Worm (Caenorhabditis elegans) whole organism, L4 larva: ENCODE measurements around the gene cyp-13B2.
A peak's percentile ranks its signal among the peaks of the same experiment; 100 is the strongest.
"Not testable (repeated sequence)": the region's sequence is repeated elsewhere in the genome, so short reads cannot be mapped to it uniquely, and the experiment has no call there.

Source experiments
- F26F4.8 ChIP-seq: fragments of 200-800 bp; sonication (Bioruptor generic); conservative IDR thresholded peaks from 2 replicates; pipeline ENCODE4 v1.3.6; 2022; ENCODE audit warnings: missing genetic modification characterization, missing compliant biosample characterization
- T20F7.1 ChIP-seq: fragments of 200-800 bp; sonication (Bioruptor generic); optimal IDR thresholded peaks from 2 replicates; lab custom pipeline; 2018; ENCODE audit warnings: mild to moderate bottlenecking, missing genetic modification characterization, missing compliant biosample characterization
- T26A8.4 ChIP-seq: fragments of 200-800 bp; sonication (Bioruptor generic); IDR thresholded peaks from 2 replicates; pipeline ENCODE4 v1.3.6; 2022; ENCODE audit warnings: missing genetic modification characterization, missing compliant biosample characterization
- Y75B8A.6 ChIP-seq: fragments of 200-800 bp; sonication (Bioruptor generic); IDR thresholded peaks from 2 replicates; pipeline ENCODE4 v1.3.6; 2022; ENCODE audit warnings: missing genetic modification reagents, missing genetic modification characterization, missing compliant biosample characterization
- ZK546.5 ChIP-seq, 2 experiments: sonication (generic microtip); optimal IDR thresholded peaks; 2 replicates each; lab custom pipeline; 2017; ENCODE audit warnings: missing biosample characterization in 2 of 2, missing genetic modification characterization in 2 of 2
- ama-1 ChIP-seq: fragments of 150-350 bp; optimal IDR thresholded peaks from 2 replicates; lab custom pipeline; 2014; ENCODE audit warnings: inconsistent platforms, mixed read lengths
- ceh-28 ChIP-seq: fragments of 150-350 bp; optimal IDR thresholded peaks from 2 replicates; lab custom pipeline; 2014; ENCODE audit warnings: missing biosample characterization, missing genetic modification reagents, missing genetic modification characterization
- ces-1 ChIP-seq: fragments of 150-350 bp; sonication (generic microtip); optimal IDR thresholded peaks from 4 replicates; lab custom pipeline; 2014; ENCODE audit warnings: missing biosample characterization, missing genetic modification reagents, missing genetic modification characterization
- cey-2 ChIP-seq: sonication (generic microtip); optimal IDR thresholded peaks from 3 replicates; lab custom pipeline; 2017; ENCODE audit warnings: missing genetic modification characterization, mild to moderate bottlenecking, missing compliant biosample characterization, antibody characterized with exemption, borderline replicate concordance; ENCODE audit not compliant: insufficient read depth
- daf-16 ChIP-seq, 3 experiments: sonication (generic microtip); optimal IDR thresholded peaks; 2 replicates each; lab custom pipeline; 2016 to 2017; ENCODE audit warnings: missing genetic modification characterization in 3 of 3, missing genetic modification reagents in 3 of 3, mild to moderate bottlenecking in 2 of 3, missing compliant biosample characterization in 2 of 3, missing biosample characterization in 1 of 3, moderate library complexity in 1 of 3
- dmd-6 ChIP-seq: fragments of 200-800 bp; sonication (Bioruptor generic); IDR thresholded peaks from 2 replicates; pipeline ENCODE4 v1.3.6; 2022; ENCODE audit warnings: missing genetic modification reagents, missing genetic modification characterization, missing compliant biosample characterization
- dmd-8 ChIP-seq: fragments of 200-800 bp; sonication (Bioruptor generic); IDR thresholded peaks from 2 replicates; pipeline ENCODE4 v1.3.6; 2022; ENCODE audit warnings: missing genetic modification characterization, missing compliant biosample characterization
- dmd-9 ChIP-seq: fragments of 200-800 bp; sonication (Bioruptor generic); IDR thresholded peaks from 2 replicates; pipeline ENCODE4 v1.3.6; 2022; ENCODE audit warnings: missing genetic modification reagents, missing genetic modification characterization, missing compliant biosample characterization
- dpl-1 ChIP-seq: fragments of 150-350 bp; optimal IDR thresholded peaks from 2 replicates; lab custom pipeline; 2014; ENCODE audit warnings: missing biosample characterization, missing genetic modification reagents, missing genetic modification characterization
- duxl-1 ChIP-seq: sonication (generic microtip); optimal IDR thresholded peaks from 2 replicates; lab custom pipeline; 2016; ENCODE audit warnings: mild to moderate bottlenecking, missing genetic modification characterization, moderate library complexity, missing compliant biosample characterization; ENCODE audit not compliant: poor library complexity
- dve-1 ChIP-seq: sonication (generic microtip); optimal IDR thresholded peaks from 2 replicates; lab custom pipeline; 2017; ENCODE audit warnings: antibody characterized with exemption, mild to moderate bottlenecking, missing genetic modification characterization, missing compliant biosample characterization; ENCODE audit not compliant: insufficient read depth
- hif-1 ChIP-seq, 2 experiments: sonication (generic microtip); optimal IDR thresholded peaks; 2 replicates each; lab custom pipeline; 2016 to 2017; ENCODE audit warnings: missing compliant biosample characterization in 2 of 2, missing genetic modification characterization in 2 of 2, missing genetic modification reagents in 2 of 2, missing genotype in 2 of 2, mild to moderate bottlenecking in 1 of 2
- hlh-11 ChIP-seq: fragments of 200-800 bp; sonication (Bioruptor generic); optimal IDR thresholded peaks from 2 replicates; lab custom pipeline; 2018; ENCODE audit warnings: mild to moderate bottlenecking, missing genetic modification characterization, missing compliant biosample characterization
- hlh-30 ChIP-seq: sonication (generic microtip); optimal IDR thresholded peaks from 2 replicates; lab custom pipeline; 2017; ENCODE audit warnings: antibody characterized with exemption, mild to moderate bottlenecking, missing genetic modification characterization, missing compliant biosample characterization; ENCODE audit not compliant: insufficient read depth
- lin-1 ChIP-seq: fragments of 200-800 bp; sonication (Bioruptor generic); IDR thresholded peaks from 2 replicates; pipeline ENCODE4 v1.3.6; 2022; ENCODE audit warnings: missing genetic modification reagents, missing genetic modification characterization, missing compliant biosample characterization
- lir-3 ChIP-seq: sonication (generic microtip); optimal IDR thresholded peaks from 2 replicates; lab custom pipeline; 2016; ENCODE audit warnings: mild to moderate bottlenecking, missing genetic modification characterization, missing compliant biosample characterization
- lsy-2 ChIP-seq, 2 experiments: fragments of 150-350 bp in 1 of 2; sonication (generic microtip) in 1 of 2; optimal IDR thresholded peaks; 2 replicates each; lab custom pipeline; 2014 to 2017; ENCODE audit warnings: missing biosample characterization in 2 of 2, missing genetic modification characterization in 2 of 2
- madf-5 ChIP-seq, 2 experiments: fragments of 200-800 bp; sonication (Bioruptor generic); IDR thresholded peaks; 2 replicates each; pipeline ENCODE4 v1.3.6; 2022; ENCODE audit warnings: missing compliant biosample characterization in 2 of 2, missing genetic modification characterization in 2 of 2
- madf-9 ChIP-seq: fragments of 200-800 bp; sonication (Bioruptor generic); conservative IDR thresholded peaks from 2 replicates; pipeline ENCODE4 v1.3.6; 2022; ENCODE audit warnings: missing genetic modification reagents, missing genetic modification characterization, missing compliant biosample characterization
- mdl-1 ChIP-seq, 2 experiments: fragments of 150-350 bp in 1 of 2; sonication (generic microtip) in 1 of 2; optimal IDR thresholded peaks; 2 replicates each; lab custom pipeline; 2014 to 2017; ENCODE audit warnings: missing biosample characterization in 2 of 2, missing genetic modification characterization in 2 of 2
- mdt-29 ChIP-seq: fragments of 200-800 bp; sonication (Bioruptor generic); IDR thresholded peaks from 2 replicates; pipeline ENCODE4 v1.3.6; 2022; ENCODE audit warnings: missing genetic modification reagents, missing genetic modification characterization, missing compliant biosample characterization
- nhr-10 ChIP-seq: fragments of 150-350 bp; optimal IDR thresholded peaks from 2 replicates; lab custom pipeline; 2014; ENCODE audit warnings: missing biosample characterization, missing genetic modification characterization
- nhr-237 ChIP-seq: sonication (generic microtip); optimal IDR thresholded peaks from 2 replicates; lab custom pipeline; 2017; ENCODE audit warnings: missing biosample characterization, missing genetic modification characterization
- nhr-28 ChIP-seq: fragments of 150-350 bp; optimal IDR thresholded peaks from 2 replicates; lab custom pipeline; 2014; ENCODE audit warnings: missing biosample characterization, missing genetic modification characterization
- nhr-42 ChIP-seq: fragments of 200-800 bp; sonication (Bioruptor generic); IDR thresholded peaks from 2 replicates; pipeline ENCODE4 v1.3.6; 2022; ENCODE audit warnings: missing genetic modification characterization, missing compliant biosample characterization
- pha-4 ChIP-seq, 2 experiments: fragments of 150-350 bp in 1 of 2; fragments of 200-800 bp in 1 of 2; sonication (Bioruptor generic) in 1 of 2; IDR thresholded peaks in 1 of 2; optimal IDR thresholded peaks in 1 of 2; 2 replicates each; pipeline versions ENCODE4 v1.3.6 to Lab custom; 2014 to 2022; ENCODE audit warnings: missing genetic modification characterization in 2 of 2, missing genetic modification reagents in 2 of 2, missing biosample characterization in 1 of 2, missing compliant biosample characterization in 1 of 2
- php-3 ChIP-seq: fragments of 200-800 bp; sonication (Bioruptor generic); IDR thresholded peaks from 2 replicates; pipeline ENCODE4 v1.3.6; 2022; ENCODE audit warnings: missing genetic modification reagents, missing genetic modification characterization, missing compliant biosample characterization
- pqm-1 ChIP-seq: sonication (generic microtip); optimal IDR thresholded peaks from 2 replicates; lab custom pipeline; 2017; ENCODE audit warnings: missing biosample characterization, missing genetic modification characterization
- spr-1 ChIP-seq: sonication (generic microtip); optimal IDR thresholded peaks from 2 replicates; lab custom pipeline; 2016; ENCODE audit warnings: mild to moderate bottlenecking, missing genetic modification characterization, missing compliant biosample characterization
- spr-3 ChIP-seq: fragments of 200-800 bp; sonication (Bioruptor generic); optimal IDR thresholded peaks from 2 replicates; lab custom pipeline; 2018; ENCODE audit warnings: mild to moderate bottlenecking, missing genetic modification characterization, missing compliant biosample characterization
- unc-62 ChIP-seq, 3 experiments: fragments of 150-350 bp in 1 of 3; sonication (generic microtip); optimal IDR thresholded peaks in 2 of 3; peaks in 1 of 3; 1 replicate in 1 of 3; 2 replicates in 2 of 3; lab custom pipeline; 2014 to 2017; ENCODE audit warnings: missing biosample characterization in 3 of 3, missing genetic modification characterization in 3 of 3, missing genetic modification reagents in 3 of 3, missing genotype in 1 of 3

Gene cyp-13B2

ce11 chrX:14206321-14206720 lies 19.1 kb upstream of the cyp-13B2 start:
- TF ChIP-seq lsy-2 (tag; optimal IDR thresholded peaks at IDR 0.05; lab: Kevin White, UChicago) (no peak), pqm-1 (tag; lab: Kevin White, UChicago) (peak; percentile 64), dmd-6 (GFP tag; lab: Robert Waterston, UW) (peak; percentile 48; the same call in 1 of the 2 replicates), nhr-237 (tag; lab: Kevin White, UChicago) (no peak), dve-1 (tag; lab: Kevin White, UChicago) (peak; percentile 36), lin-1 (GFP tag; lab: Robert Waterston, UW) (peak; percentile 41; the same call in 1 of the 2 replicates), mdl-1 (tag; optimal IDR thresholded peaks at IDR 0.05; lab: Kevin White, UChicago) (no peak), duxl-1 (tag; lab: Kevin White, UChicago) (no peak), daf-16 (GFP tag; optimal IDR thresholded peaks at IDR 0.05; lab: Kevin White, UChicago) (no peak), daf-16 (tag; optimal IDR thresholded peaks at IDR 0.05; lab: Kevin White, UChicago) (peak; percentile 69), hlh-11 (tag; lab: Kevin White, UChicago) (peak; percentile 42), nhr-10 (no peak), nhr-28 (tag; lab: Kevin White, UChicago) (peak; percentile 53)

- TF ChIP-seq php-3 (GFP tag; lab: Robert Waterston, UW) (peak; percentile 97), duxl-1 (tag; lab: Kevin White, UChicago) (no peak), dmd-8 (GFP tag; lab: Robert Waterston, UW) (no peak), dpl-1 (GFP tag; lab: Kevin White, UChicago) (no peak), mdl-1 (tag; optimal IDR thresholded peaks at IDR 0.05; lab: Kevin White, UChicago) (no peak), cey-2 (tag; lab: Kevin White, UChicago) (no peak), hlh-30 (tag; lab: Kevin White, UChicago) (peak; percentile 61), spr-1 (tag; lab: Kevin White, UChicago) (no peak), pqm-1 (tag; lab: Kevin White, UChicago) (peak; percentile 50), nhr-237 (tag; lab: Kevin White, UChicago) (no peak), nhr-42 (no peak), hlh-11 (tag; lab: Kevin White, UChicago) (peak; percentile 68), spr-3 (GFP tag; lab: Kevin White, UChicago) (no peak), unc-62 (GFP tag; optimal IDR thresholded peaks at IDR 0.05 in 1 of 2; lab: Kevin White, UChicago) (peak in 1 of 2 experiments; percentile 92), unc-62 (tag; optimal IDR thresholded peaks at IDR 0.05; lab: Kevin White, UChicago) (no peak), madf-5 (GFP tag; IDR thresholded peaks at IDR 0.05; lab: Robert Waterston, UW) (no peak), lir-3 (tag; lab: Kevin White, UChicago) (no peak), nhr-28 (tag; lab: Kevin White, UChicago) (peak; percentile 49), T26A8.4 (no peak), daf-16 (GFP tag; optimal IDR thresholded peaks at IDR 0.05; lab: Kevin White, UChicago) (no peak), daf-16 (tag; optimal IDR thresholded peaks at IDR 0.05; lab: Kevin White, UChicago) (peak; percentile 36), dve-1 (tag; lab: Kevin White, UChicago) (peak; percentile 19), dmd-6 (GFP tag; lab: Robert Waterston, UW) (peak; percentile 30; the same call in 1 of the 2 replicates), T20F7.1 (GFP tag; lab: Kevin White, UChicago) (no peak)
Measured at ce11 chrX:14207942-14208341, 17.4 kb upstream of the cyp-13B2 start, which contains the start of gene ceh-37. TSS of gene ceh-37 (minus strand) at chrX:14208000.

- 0 out of 2 replicates have a peak, but pooled peaks have one; percentile 42 for TF ChIP-seq F26F4.8 (GFP tag; lab: Robert Waterston, UW)
- TF ChIP-seq pha-4 (GFP tag; IDR thresholded peaks at IDR 0.05; lab: Robert Waterston, UW) = peak; percentile 70; the same call in 1 of the 2 replicates
- not testable (repeated sequence) for TF ChIP-seq pha-4, daf-16 (tag; optimal IDR thresholded peaks at IDR 0.05; lab: Kevin White, UChicago)
- TF ChIP-seq dmd-6 (GFP tag; lab: Robert Waterston, UW) = peak; percentile 28; the same call in 1 of the 2 replicates
- peak in 1 of 2 experiments; percentile 15 for TF ChIP-seq daf-16 (GFP tag; optimal IDR thresholded peaks at IDR 0.05; lab: Kevin White, UChicago)
- TF ChIP-seq madf-9 (GFP tag; lab: Robert Waterston, UW) = 0 out of 2 replicates have a peak, but pooled peaks have one; percentile 14
- 0 out of 2 replicates have a peak, but pooled peaks have one; percentile 38 for TF ChIP-seq dmd-8 (GFP tag; lab: Robert Waterston, UW)
Measured at ce11 chrX:14211170-14211569, 14.2 kb upstream of the cyp-13B2 start.

ce11 chrX:14213314-14213713 lies 12.1 kb upstream of the cyp-13B2 start:
- no peak for TF ChIP-seq ceh-28 (tag; lab: Kevin White, UChicago)
- TF ChIP-seq ces-1 (GFP tag; lab: Kevin White, UChicago) = no peak
- no peak for TF ChIP-seq nhr-42
- no peak for TF ChIP-seq mdt-29 (GFP tag; lab: Robert Waterston, UW)
- no peak for TF ChIP-seq hif-1 (tag; optimal IDR thresholded peaks at IDR 0.05; lab: Kevin White, UChicago)
- TF ChIP-seq dve-1 (tag; lab: Kevin White, UChicago) = peak; percentile 26
- TF ChIP-seq unc-62 (GFP tag; optimal IDR thresholded peaks at IDR 0.05 in 1 of 2; lab: Kevin White, UChicago) = peak in 1 of 2 experiments; percentile 47
- TF ChIP-seq unc-62 (tag; optimal IDR thresholded peaks at IDR 0.05; lab: Kevin White, UChicago) = no peak
- TF ChIP-seq ZK546.5 (tag; optimal IDR thresholded peaks at IDR 0.05; lab: Kevin White, UChicago) = no peak
- no peak for TF ChIP-seq Y75B8A.6 (GFP tag; lab: Robert Waterston, UW)
- TF ChIP-seq dmd-9 = no peak
- TF ChIP-seq php-3 (GFP tag; lab: Robert Waterston, UW) = peak; percentile 85
- no peak for TF ChIP-seq ama-1
- TF ChIP-seq madf-5 (GFP tag; IDR thresholded peaks at IDR 0.05; lab: Robert Waterston, UW) = no peak
- no peak for TF ChIP-seq T26A8.4
- TF ChIP-seq daf-16 (GFP tag; optimal IDR thresholded peaks at IDR 0.05; lab: Kevin White, UChicago) = no peak
- peak; percentile 61 for TF ChIP-seq daf-16 (tag; optimal IDR thresholded peaks at IDR 0.05; lab: Kevin White, UChicago)
- TF ChIP-seq nhr-28 (tag; lab: Kevin White, UChicago) = peak; percentile 85
